Worm (Caenorhabditis elegans): ENCODE data around the gene pqn-31.
"Not testable (repeated sequence)": the region's sequence is repeated elsewhere in the genome, so short reads cannot be mapped to it uniquely, and the experiment has no call there.

DNA sequence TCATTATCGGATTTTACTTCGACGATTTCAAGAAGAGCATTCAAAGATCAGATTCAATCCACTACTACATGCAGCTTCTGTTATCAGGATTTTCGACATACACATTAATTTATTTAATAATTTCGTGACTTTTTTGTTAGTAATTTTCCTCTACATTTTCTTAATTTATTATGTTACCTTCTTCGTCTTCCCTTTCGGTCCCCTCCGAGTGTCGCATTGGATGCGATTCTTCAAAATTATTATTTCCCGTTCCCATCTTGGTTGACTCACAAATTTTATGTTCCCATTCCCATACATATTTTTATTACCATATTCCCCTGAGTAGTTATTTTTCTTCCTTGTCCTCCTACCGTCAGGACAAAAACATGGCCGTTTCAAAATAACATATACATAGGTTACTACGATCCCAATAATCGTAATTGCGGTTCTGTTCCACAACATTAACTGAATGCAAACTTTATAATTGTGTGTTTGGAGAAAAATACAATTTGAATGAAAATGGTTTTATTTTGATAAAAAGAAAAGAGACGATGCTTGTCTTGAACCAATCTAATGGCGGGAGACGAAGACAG is 49.9 kb downstream of the pqn-31 start:
- not testable (repeated sequence) for TF ChIP-seq unc-62 (GFP tag; optimal IDR thresholded peaks at IDR 0.05); snpc-4 (tag; optimal IDR thresholded peaks at IDR 0.05); skn-1 (tag; optimal IDR thresholded peaks at IDR 0.05); mdl-1 (tag; optimal IDR thresholded peaks at IDR 0.05); nhr-11 (tag; optimal IDR thresholded peaks at IDR 0.05); nhr-28 (tag; optimal IDR thresholded peaks at IDR 0.05); nhr-43 (tag; optimal IDR thresholded peaks at IDR 0.05; ENCODE audit: poor library complexity, severe bottlenecking); ceh-28 (tag; optimal IDR thresholded peaks at IDR 0.05); unc-39 (tag; optimal IDR thresholded peaks at IDR 0.05); jun-1 (tag; optimal IDR thresholded peaks at IDR 0.05); lin-15B (tag; optimal IDR thresholded peaks at IDR 0.05); egl-27 (tag; optimal IDR thresholded peaks at IDR 0.05); ceh-16 (tag; optimal IDR thresholded peaks at IDR 0.05)
- TF ChIP-seq ama-1 (optimal IDR thresholded peaks at IDR 0.05): peak; percentile 68

All from whole organism, L3 larva.